Fruit fly (Drosophila melanogaster) whole organism, pupa: ENCODE data around the gene CG11666.

ENCODE experiments used
- CG10348 ChIP-seq: fragments of 200-800 bp; sonication (Bioruptor generic); IDR thresholded peaks from 2 replicates; pipeline ENCODE4 v1.3.6; 2022; ENCODE audit warnings: missing biosample characterization, missing genetic modification characterization
- CG15710 ChIP-seq: fragments of 200-800 bp; sonication (Bioruptor generic); optimal IDR thresholded peaks from 2 replicates; lab custom pipeline; 2018; ENCODE audit warnings: missing biosample characterization, mild to moderate bottlenecking, missing genetic modification characterization, moderate library complexity
- CG17806 ChIP-seq: fragments of 200-800 bp; sonication (Bioruptor generic); optimal IDR thresholded peaks from 2 replicates; lab custom pipeline; 2018; ENCODE audit warnings: missing biosample characterization, mild to moderate bottlenecking, missing genetic modification characterization, moderate library complexity
- CG32121 ChIP-seq: fragments of 200-800 bp; sonication (Bioruptor generic); IDR thresholded peaks from 2 replicates; pipeline ENCODE4 v1.3.6; 2022; ENCODE audit warnings: missing biosample characterization, missing genetic modification characterization
- CG4496 ChIP-seq: fragments of 200-800 bp; sonication (Bioruptor generic); IDR thresholded peaks from 3 replicates; pipeline ENCODE4 v1.3.6; 2022; ENCODE audit warnings: missing biosample characterization, missing genetic modification characterization
- CG8159 ChIP-seq: fragments of 200-800 bp; sonication (Bioruptor generic); optimal IDR thresholded peaks from 3 replicates; lab custom pipeline; 2018; ENCODE audit warnings: missing biosample characterization, mild to moderate bottlenecking, missing genetic modification characterization, moderate library complexity
- D1 ChIP-seq: fragments of 200-800 bp; sonication (Bioruptor generic); optimal IDR thresholded peaks from 2 replicates; lab custom pipeline; 2018; ENCODE audit warnings: missing biosample characterization, mild to moderate bottlenecking, missing genetic modification characterization, moderate library complexity
- EcR ChIP-seq: fragments of 200-800 bp; sonication (Bioruptor generic); optimal IDR thresholded peaks from 3 replicates; lab custom pipeline; 2019; ENCODE audit warnings: missing biosample characterization, missing genetic modification characterization, mild to moderate bottlenecking, moderate library complexity, missing genetic modification reagents
- Ets98B ChIP-seq: fragments of 200-800 bp; sonication (Bioruptor generic); IDR thresholded peaks from 2 replicates; pipeline ENCODE4 v1.3.6; 2022; ENCODE audit warnings: missing biosample characterization, missing genetic modification characterization
- gl ChIP-seq: fragments of 200-800 bp; sonication (Bioruptor generic); optimal IDR thresholded peaks from 2 replicates; lab custom pipeline; 2018; ENCODE audit warnings: missing biosample characterization, mild to moderate bottlenecking, missing genetic modification characterization
- rn ChIP-seq: fragments of 200-800 bp; sonication (Bioruptor generic); IDR thresholded peaks from 2 replicates; pipeline ENCODE4 v1.3.6; 2022; ENCODE audit warnings: missing biosample characterization, missing genetic modification characterization

dm6 chrX:21010541-21010940 lies 26.1 kb downstream of the CG11666 start:
- TF ChIP-seq gl (tag; lab: Kevin White, UChicago) (no peak), D1 (tag; lab: Kevin White, UChicago) (no peak), rn (GFP tag; lab: Robert Waterston, UW) (no peak), EcR (no peak), CG32121 (no peak), CG17806 (tag; lab: Kevin White, UChicago) (no peak), CG8159 (tag; lab: Kevin White, UChicago) (peak; percentile 54), CG10348 (GFP tag; lab: Robert Waterston, UW) (no peak), CG15710 (tag; lab: Kevin White, UChicago) (peak; percentile 42), Ets98B (GFP tag; lab: Robert Waterston, UW) (no peak), CG4496 (GFP tag; lab: Robert Waterston, UW) (0 out of 3 replicates have a peak, but pooled peaks have one; percentile 18)
